Worm (Caenorhabditis elegans) whole organism, L4/young adult: ENCODE data around the gene C14A6.13.

Experiments
- W03F9.2 ChIP-seq: fragments of 150-350 bp; optimal IDR thresholded peaks from 2 replicates; lab custom pipeline; 2014; ENCODE audit warnings: missing biosample characterization, missing genetic modification characterization
- dao-5 ChIP-seq: sonication (generic microtip); optimal IDR thresholded peaks from 2 replicates; lab custom pipeline; 2016; ENCODE audit warnings: missing genotype, missing genetic modification characterization, moderate library complexity, missing compliant biosample characterization
- him-1 ChIP-seq: sonication (generic microtip); optimal IDR thresholded peaks from 2 replicates; lab custom pipeline; 2016; ENCODE audit warnings: missing genotype, missing genetic modification reagents, missing genetic modification characterization, missing compliant biosample characterization

C14A6.13 gene

ce11 chrV:18161228-18161627 is at the start of gene C14A6.13:
Gene C14A6.13, minus strand, starts transcription at chrV:18161328.
- TF ChIP-seq him-1 (no peak), W03F9.2 (tag; lab: Kevin White, UChicago) (no peak), dao-5 (no peak)

ce11 chrV:18209071-18209470 is 47.9 kb upstream of the C14A6.13 start, which contains the start of gene F16H6.7:
Gene F16H6.7, minus strand, starts transcription at chrV:18209171.
- TF ChIP-seq dao-5, result no peak
- no peak for TF ChIP-seq W03F9.2 (tag; lab: Kevin White, UChicago)

ce11 chrV:18198421-18198820 is 37.3 kb upstream of the C14A6.13 start, which contains the start of gene F16H6.4:
Gene F16H6.4, plus strand, starts transcription at chrV:18198721.
- TF ChIP-seq dao-5, result no peak
- no peak for TF ChIP-seq him-1
- no peak for TF ChIP-seq W03F9.2 (tag; lab: Kevin White, UChicago)

ce11 chrV:18195006-18195405 is 33.9 kb upstream of the C14A6.13 start, which contains the start of gene F16H6.3:
Gene F16H6.3, plus strand, starts transcription at chrV:18195306.
- no peak for TF ChIP-seq dao-5
- no peak for TF ChIP-seq W03F9.2 (tag; lab: Kevin White, UChicago)
- no peak for TF ChIP-seq him-1

- TF ChIP-seq dao-5, result no peak
- no peak for TF ChIP-seq him-1
- no peak for TF ChIP-seq W03F9.2 (tag; lab: Kevin White, UChicago)
These were observed 30.0 kb upstream of the C14A6.13 start, which contains the start of gene clec-42 for ce11 chrV:18191128-18191527. Gene clec-42, plus strand, starts transcription at chrV:18191412.

ce11 chrV:18189181-18189580 is 28.1 kb upstream of the C14A6.13 start, which contains the start of gene clec-246:
Gene clec-246, plus strand, starts transcription at chrV:18189481.
- TF ChIP-seq W03F9.2 (tag; lab: Kevin White, UChicago), result no peak
- no peak for TF ChIP-seq him-1
- TF ChIP-seq dao-5, result no peak

- no peak for TF ChIP-seq dao-5
- no peak for TF ChIP-seq W03F9.2 (tag; lab: Kevin White, UChicago)
- TF ChIP-seq him-1, result no peak
These were observed 27.2 kb upstream of the C14A6.13 start, which contains the start of gene clec-245 for ce11 chrV:18188328-18188727. Gene clec-245, minus strand, starts transcription at chrV:18188428.

- TF ChIP-seq him-1 (no peak), dao-5 (no peak), W03F9.2 (tag; lab: Kevin White, UChicago) (no peak)
These were observed 23.8 kb upstream of the C14A6.13 start, which contains the start of gene C31G12.3 for ce11 chrV:18184910-18185309. Gene C31G12.3, plus strand, starts transcription at chrV:18185210.

- no peak for TF ChIP-seq dao-5
- no peak for TF ChIP-seq him-1
- no peak for TF ChIP-seq W03F9.2 (tag; lab: Kevin White, UChicago)
These were observed 18.5 kb upstream of the C14A6.13 start, which contains the start of gene C31G12.1 for ce11 chrV:18179663-18180062. Gene C31G12.1, plus strand, starts transcription at chrV:18179963.

ce11 chrV:18178659-18179058 is 17.5 kb upstream of the C14A6.13 start, which contains the start of gene C31G12.4:
Gene C31G12.4, minus strand, starts transcription at chrV:18178759.
- TF ChIP-seq him-1 (no peak), W03F9.2 (tag; lab: Kevin White, UChicago) (no peak)

ce11 chrV:18171568-18171967 is 10.4 kb upstream of the C14A6.13 start, which contains the start of gene C14A6.8:
Gene C14A6.8, minus strand, starts transcription at chrV:18171668.
- TF ChIP-seq him-1 (no peak), W03F9.2 (tag; lab: Kevin White, UChicago) (no peak), dao-5 (no peak)

- no peak for TF ChIP-seq dao-5
- no peak for TF ChIP-seq W03F9.2 (tag; lab: Kevin White, UChicago)
These were observed 7.1 kb upstream of the C14A6.13 start, which contains the start of gene C14A6.7 for ce11 chrV:18168266-18168665. Gene C14A6.7, minus strand, starts transcription at chrV:18168366.

- TF ChIP-seq him-1 (no peak), W03F9.2 (tag; lab: Kevin White, UChicago) (no peak), dao-5 (no peak)
These were observed 6.0 kb upstream of the C14A6.13 start, which contains the start of gene C14A6.6 for ce11 chrV:18167161-18167560. Gene C14A6.6, minus strand, starts transcription at chrV:18167261.

- no peak for TF ChIP-seq dao-5
- no peak for TF ChIP-seq W03F9.2 (tag; lab: Kevin White, UChicago)
- no peak for TF ChIP-seq him-1
These were observed 3.6 kb upstream of the C14A6.13 start, which contains the start of gene C14A6.5 for ce11 chrV:18164758-18165157. Gene C14A6.5, minus strand, starts transcription at chrV:18164858.

ce11 chrV:18163434-18163833 is 2.3 kb upstream of the C14A6.13 start:
- no peak for TF ChIP-seq dao-5
- no peak for TF ChIP-seq him-1
- TF ChIP-seq W03F9.2 (tag; lab: Kevin White, UChicago), result no peak

- no peak for TF ChIP-seq him-1
- no peak for TF ChIP-seq dao-5
- TF ChIP-seq W03F9.2 (tag; lab: Kevin White, UChicago), result no peak
These were observed 1.4 kb upstream of the C14A6.13 start, which contains the start of gene C14A6.12 for ce11 chrV:18162568-18162967. Gene C14A6.12, minus strand, starts transcription at chrV:18162668.
